Fruit fly (Drosophila melanogaster): ENCODE measurements around the gene MED30.

- TF ChIP-seq ttk (GFP tag; IDR thresholded peaks at IDR 0.05) = no peak
- TF ChIP-seq CG13296 (GFP tag; optimal IDR thresholded peaks at IDR 0.05) = no peak
- TF ChIP-seq fd96Cb (tag; optimal IDR thresholded peaks at IDR 0.05) = no peak
- TF ChIP-seq CG7745 (tag; optimal IDR thresholded peaks at IDR 0.05) = no peak
Observed at dm6 chr3L:673324-673723, 19.4 kb upstream of the MED30 start.

All from whole organism, embryonic.